Fruit fly (Drosophila melanogaster): ENCODE results near the gene b.
A peak's percentile ranks its signal among the peaks of the same experiment; 100 is the strongest.

Gene b

dm6 chr2L:13783264-13784154, 37.5 kb upstream of the b start, which contains the start of gene Eato (continued):
- TF ChIP-seq BEAF-32 (GFP tag; optimal IDR thresholded peaks at IDR 0.05), result peak; percentile 66
- TF ChIP-seq CG3847 (GFP tag; IDR thresholded peaks at IDR 0.05), result no peak
- TF ChIP-seq CG31224 (GFP tag; IDR thresholded peaks at IDR 0.05), result no peak
- peak; percentile 38; the same call in 1 of the 3 replicates for TF ChIP-seq vnd (GFP tag; IDR thresholded peaks at IDR 0.05; ENCODE audit: partially characterized antibody)
- TF ChIP-seq CG6813 (GFP tag; optimal IDR thresholded peaks at IDR 0.05), result no peak
- TF ChIP-seq CG7372 (GFP tag; IDR thresholded peaks at IDR 0.05), result no peak
- TF ChIP-seq Dref (GFP tag; IDR thresholded peaks at IDR 0.05), result peak; percentile 77
- TF ChIP-seq nerfin-2 (GFP tag; IDR thresholded peaks at IDR 0.05; ENCODE audit: partially characterized antibody), result no peak
- TF ChIP-seq MBD-R2 (GFP tag; IDR thresholded peaks at IDR 0.05), result peak; percentile 71
- TF ChIP-seq CG2712 (tag; optimal IDR thresholded peaks at IDR 0.05), result peak; percentile 27
- peak; percentile 22 for TF ChIP-seq mam (GFP tag; optimal IDR thresholded peaks at IDR 0.05)
- TF ChIP-seq CG11456 (GFP tag; IDR thresholded peaks at IDR 0.05), result peak; percentile 5; the same call in 1 of the 3 replicates
- TF ChIP-seq NFAT (GFP tag; IDR thresholded peaks at IDR 0.05), result peak; percentile 19; the same call in 1 of the 2 replicates
- TF ChIP-seq eyg (GFP tag; optimal IDR thresholded peaks at IDR 0.05), result no peak
- peak; percentile 16 for TF ChIP-seq CG13424 (tag; optimal IDR thresholded peaks at IDR 0.05)
- TF ChIP-seq vvl (GFP tag; IDR thresholded peaks at IDR 0.05), result peak; percentile 45
- no peak for TF ChIP-seq CG8359 (GFP tag; optimal IDR thresholded peaks at IDR 0.05; ENCODE audit: borderline replicate concordance)
- TF ChIP-seq CG10462 (GFP tag; optimal IDR thresholded peaks at IDR 0.05), result no peak
- TF ChIP-seq CG2120 (GFP tag; optimal IDR thresholded peaks at IDR 0.05), result peak; percentile 7
- TF ChIP-seq row (GFP tag; IDR thresholded peaks at IDR 0.05), result peak; percentile 73
- TF ChIP-seq oc (tag; optimal IDR thresholded peaks at IDR 0.05), result no peak
- no peak for TF ChIP-seq CG2129 (GFP tag; IDR thresholded peaks at IDR 0.05; ENCODE audit: partially characterized antibody)
- peak; percentile 3 for TF ChIP-seq CG8924 (tag; optimal IDR thresholded peaks at IDR 0.05)
- TF ChIP-seq seq (GFP tag; IDR thresholded peaks at IDR 0.05), result no peak
- peak; percentile 64 for TF ChIP-seq sens (GFP tag)
- TF ChIP-seq ewg (GFP tag; optimal IDR thresholded peaks at IDR 0.05), result no peak
- no peak; the same call in 1 of the 2 replicates for TF ChIP-seq CG10366 (GFP tag; IDR thresholded peaks at IDR 0.05)
- TF ChIP-seq CG10267 (tag; optimal IDR thresholded peaks at IDR 0.05), result peak; percentile 9
- TF ChIP-seq nmo (GFP tag; optimal IDR thresholded peaks at IDR 0.05), result peak; percentile 25
- no peak for TF ChIP-seq Xrp1 (GFP tag; IDR thresholded peaks at IDR 0.05)
- TF ChIP-seq fu2 (GFP tag; optimal IDR thresholded peaks at IDR 0.05), result peak; percentile 16
- TF ChIP-seq CG9437 (GFP tag; optimal IDR thresholded peaks at IDR 0.05), result peak; percentile 17
- TF ChIP-seq CG4328 (GFP tag; optimal IDR thresholded peaks at IDR 0.05), result no peak
- peak; percentile 5 for TF ChIP-seq CoRest (tag; optimal IDR thresholded peaks at IDR 0.05)
- TF ChIP-seq CG14710 (tag; optimal IDR thresholded peaks at IDR 0.05), result peak; percentile 30
- 0 out of 2 replicates have a peak, but pooled peaks have one; percentile 8 for TF ChIP-seq Rx (GFP tag; IDR thresholded peaks at IDR 0.05)
- no peak for TF ChIP-seq Dad (GFP tag; optimal IDR thresholded peaks at IDR 0.05)
- 0 out of 2 replicates have a peak, but pooled peaks have one; percentile 13 for TF ChIP-seq lmd (GFP tag; IDR thresholded peaks at IDR 0.05)
- TF ChIP-seq hb (GFP tag; IDR thresholded peaks at IDR 0.05; ENCODE audit: partially characterized antibody), result peak; percentile 52; the same call in 1 of the 3 replicates
- TF ChIP-seq gsb-n (tag; optimal IDR thresholded peaks at IDR 0.05), result no peak
- peak; percentile 55 for TF ChIP-seq slbo (GFP tag; IDR thresholded peaks at IDR 0.05)
- no peak for TF ChIP-seq tin (GFP tag; optimal IDR thresholded peaks at IDR 0.05)
- TF ChIP-seq pzg (GFP tag; optimal IDR thresholded peaks at IDR 0.05), result peak; percentile 20
- peak; percentile 11; the same call in 1 of the 4 replicates for TF ChIP-seq Gug (GFP tag; IDR thresholded peaks at IDR 0.05)
- TF ChIP-seq CG3995 (GFP tag; optimal IDR thresholded peaks at IDR 0.05), result peak; percentile 93
- peak; percentile 21; the same call in 1 of the 2 replicates for TF ChIP-seq CG9215 (GFP tag; IDR thresholded peaks at IDR 0.05)
- no peak for TF ChIP-seq hth (optimal IDR thresholded peaks at IDR 0.05)
- TF ChIP-seq ssp (GFP tag; IDR thresholded peaks at IDR 0.05), result peak; percentile 67
- TF ChIP-seq CG12659 (GFP tag; optimal IDR thresholded peaks at IDR 0.05), result peak; percentile 35

All from whole organism, embryonic.